Fruit fly (Drosophila melanogaster) whole organism, embryonic: ENCODE data around the gene Son.

Source experiments
- Ada2b ChIP-seq: fragments of 200-800 bp; sonication (Bioruptor generic); IDR thresholded peaks from 2 replicates; pipeline ENCODE4 v1.3.6; 2022; ENCODE audit warnings: missing biosample characterization, missing genetic modification characterization
- Blimp-1 ChIP-seq: fragments of 200-800 bp; sonication (Bioruptor generic); optimal IDR thresholded peaks from 3 replicates; lab custom pipeline; 2018; ENCODE audit warnings: missing biosample characterization, missing genetic modification characterization, mild to moderate bottlenecking, moderate library complexity, missing genetic modification reagents
- CG10274 ChIP-seq: fragments of 200-800 bp; sonication (Bioruptor generic); optimal IDR thresholded peaks from 3 replicates; lab custom pipeline; 2017; ENCODE audit warnings: missing biosample characterization, mild to moderate bottlenecking, missing genetic modification characterization
- CG10959 ChIP-seq: fragments of 200-800 bp; sonication (Bioruptor generic); IDR thresholded peaks from 2 replicates; pipeline ENCODE4 v1.3.6; 2022; ENCODE audit warnings: missing biosample characterization, missing genetic modification characterization
- CG11398 ChIP-seq: fragments of 200-800 bp; sonication (Bioruptor generic); optimal IDR thresholded peaks from 2 replicates; lab custom pipeline; 2016; ENCODE audit warnings: missing biosample characterization, missing genetic modification characterization
- CG12155 ChIP-seq: fragments of 200-800 bp; sonication (Bioruptor generic); optimal IDR thresholded peaks from 3 replicates; lab custom pipeline; 2016; ENCODE audit warnings: missing biosample characterization, missing genetic modification characterization
- CG12299 ChIP-seq: fragments of 200-800 bp; sonication (Bioruptor generic); optimal IDR thresholded peaks from 2 replicates; lab custom pipeline; 2018; ENCODE audit warnings: missing biosample characterization, mild to moderate bottlenecking, missing genetic modification characterization
- CG13424 ChIP-seq: fragments of 200-800 bp; sonication (Bioruptor generic); optimal IDR thresholded peaks from 2 replicates; lab custom pipeline; 2019; ENCODE audit warnings: missing biosample characterization, mild to moderate bottlenecking, missing genetic modification characterization, moderate library complexity
- CG14710 ChIP-seq: fragments of 200-800 bp; sonication (Bioruptor generic); optimal IDR thresholded peaks from 3 replicates; lab custom pipeline; 2019; ENCODE audit warnings: missing biosample characterization, mild to moderate bottlenecking, missing genetic modification characterization, moderate library complexity
- CG15601 ChIP-seq: fragments of 200-800 bp; sonication (Bioruptor generic); optimal IDR thresholded peaks from 3 replicates; lab custom pipeline; 2019; ENCODE audit warnings: missing biosample characterization, mild to moderate bottlenecking, missing genetic modification characterization, moderate library complexity
- CG15696 ChIP-seq: fragments of 200-800 bp; sonication (Bioruptor generic); optimal IDR thresholded peaks from 2 replicates; lab custom pipeline; 2019; ENCODE audit warnings: missing biosample characterization, mild to moderate bottlenecking, missing genetic modification characterization, moderate library complexity
- CG1647 ChIP-seq: fragments of 200-800 bp; sonication (Bioruptor generic); optimal IDR thresholded peaks from 3 replicates; lab custom pipeline; 2016; ENCODE audit warnings: missing biosample characterization, missing genetic modification characterization
- CG18764 ChIP-seq: fragments of 200-800 bp; sonication (Bioruptor generic); optimal IDR thresholded peaks from 3 replicates; lab custom pipeline; 2016; ENCODE audit warnings: missing biosample characterization, missing genetic modification characterization
- CG2889 ChIP-seq: fragments of 200-800 bp; sonication (Bioruptor generic); IDR thresholded peaks from 3 replicates; pipeline ENCODE4 v1.3.6; 2022; ENCODE audit warnings: missing biosample characterization, missing genetic modification characterization
- CG33213 ChIP-seq: fragments of 200-800 bp; sonication (Bioruptor generic); optimal IDR thresholded peaks from 3 replicates; lab custom pipeline; 2016; ENCODE audit warnings: missing biosample characterization, missing genetic modification characterization
- CG6254 ChIP-seq: fragments of 200-800 bp; sonication (Bioruptor generic); optimal IDR thresholded peaks from 3 replicates; lab custom pipeline; 2017; ENCODE audit warnings: mild to moderate bottlenecking, missing biosample characterization, missing genetic modification reagents, missing genetic modification characterization
- CG7839 ChIP-seq: fragments of 200-800 bp; sonication (Bioruptor generic); optimal IDR thresholded peaks from 3 replicates; lab custom pipeline; 2018; ENCODE audit warnings: missing biosample characterization, mild to moderate bottlenecking, missing genetic modification characterization, moderate library complexity
- CG9609 ChIP-seq: fragments of 200-800 bp; sonication (Bioruptor generic); optimal IDR thresholded peaks from 3 replicates; lab custom pipeline; 2016; ENCODE audit warnings: missing biosample characterization, missing genetic modification characterization
- Doc3 ChIP-seq: fragments of 200-800 bp; sonication (Bioruptor generic); IDR thresholded peaks from 3 replicates; pipeline ENCODE4 v1.3.6; 2022; ENCODE audit warnings: missing biosample characterization, missing genetic modification characterization; ENCODE audit not compliant: partially characterized antibody
- HLHmδ ChIP-seq: fragments of 200-800 bp; sonication (Bioruptor generic); optimal IDR thresholded peaks from 2 replicates; lab custom pipeline; 2018; ENCODE audit warnings: missing biosample characterization, mild to moderate bottlenecking, missing genetic modification characterization, moderate library complexity
- Hsf ChIP-seq: fragments of 200-800 bp; sonication (Bioruptor generic); optimal IDR thresholded peaks from 3 replicates; lab custom pipeline; 2016; ENCODE audit warnings: missing biosample characterization, missing genetic modification characterization
- Kr ChIP-seq: fragments of 200-800 bp; sonication (Bioruptor generic); optimal IDR thresholded peaks from 2 replicates; lab custom pipeline; 2017; ENCODE audit warnings: missing biosample characterization, mild to moderate bottlenecking, missing genetic modification characterization
- Lpt ChIP-seq: fragments of >200 bp; optimal IDR thresholded peaks from 2 replicates; lab custom pipeline; 2018; ENCODE audit warnings: missing biosample characterization, missing genetic modification characterization
- Pdp1 ChIP-seq, 2 experiments: fragments of 200-800 bp; sonication (Bioruptor generic); optimal IDR thresholded peaks; 3 replicates each; lab custom pipeline; 2016; ENCODE audit warnings: missing biosample characterization in 2 of 2, missing genetic modification characterization in 2 of 2, mild to moderate bottlenecking in 1 of 2, moderate library complexity in 1 of 2
- abd-A ChIP-seq: fragments of 200-800 bp; sonication (Bioruptor generic); optimal IDR thresholded peaks from 3 replicates; lab custom pipeline; 2019; ENCODE audit warnings: missing biosample characterization, mild to moderate bottlenecking, missing genetic modification characterization, moderate library complexity
- bab2 ChIP-seq: fragments of 200-800 bp; sonication (Bioruptor generic); optimal IDR thresholded peaks from 2 replicates; lab custom pipeline; 2016; ENCODE audit warnings: missing biosample characterization, missing genetic modification characterization
- bbx ChIP-seq: fragments of 200-800 bp; sonication (Bioruptor generic); IDR thresholded peaks from 2 replicates; pipeline ENCODE4 v1.3.6; 2022; ENCODE audit warnings: missing biosample characterization, missing genetic modification characterization; ENCODE audit not compliant: partially characterized antibody
- bowl ChIP-seq: fragments of 200-800 bp; sonication (Bioruptor generic); IDR thresholded peaks from 2 replicates; pipeline ENCODE4 v1.3.6; 2022; ENCODE audit warnings: missing biosample characterization, missing genetic modification characterization
- btn ChIP-seq: fragments of 200-800 bp; sonication (Bioruptor generic); optimal IDR thresholded peaks from 2 replicates; lab custom pipeline; 2016; ENCODE audit warnings: missing biosample characterization, missing genetic modification characterization
- danr ChIP-seq: fragments of 200-800 bp; sonication (Bioruptor generic); IDR thresholded peaks from 2 replicates; pipeline ENCODE4 v1.3.6; 2022; ENCODE audit warnings: missing biosample characterization, missing genetic modification characterization
- emc ChIP-seq: fragments of 200-800 bp; sonication (Bioruptor generic); optimal IDR thresholded peaks from 2 replicates; lab custom pipeline; 2016; ENCODE audit warnings: missing biosample characterization, missing genetic modification characterization
- fd3F ChIP-seq: fragments of 200-800 bp; sonication (Bioruptor generic); optimal IDR thresholded peaks from 2 replicates; lab custom pipeline; 2018; ENCODE audit warnings: missing biosample characterization, mild to moderate bottlenecking, missing genetic modification characterization, moderate library complexity
- fd96Cb ChIP-seq: fragments of 200-800 bp; sonication (Bioruptor generic); optimal IDR thresholded peaks from 2 replicates; lab custom pipeline; 2018; ENCODE audit warnings: missing biosample characterization, mild to moderate bottlenecking, missing genetic modification characterization, moderate library complexity
- gcm2 ChIP-seq: fragments of 200-800 bp; sonication (Bioruptor generic); optimal IDR thresholded peaks from 2 replicates; lab custom pipeline; 2016; ENCODE audit warnings: missing biosample characterization, missing genetic modification characterization
- grn ChIP-seq: fragments of 200-800 bp; sonication (Bioruptor generic); optimal IDR thresholded peaks from 3 replicates; lab custom pipeline; 2017; ENCODE audit warnings: missing biosample characterization, missing genetic modification characterization
- kay ChIP-seq: fragments of 200-800 bp; sonication (Bioruptor generic); optimal IDR thresholded peaks from 2 replicates; lab custom pipeline; 2016; ENCODE audit warnings: missing biosample characterization, missing genetic modification characterization
- lilli ChIP-seq: fragments of 200-800 bp; sonication (Bioruptor generic); optimal IDR thresholded peaks from 3 replicates; lab custom pipeline; 2016; ENCODE audit warnings: missing biosample characterization, missing genetic modification characterization
- lmd ChIP-seq: fragments of 200-800 bp; sonication (Bioruptor generic); IDR thresholded peaks from 2 replicates; pipeline ENCODE4 v1.3.6; 2022; ENCODE audit warnings: missing biosample characterization, missing genetic modification characterization
- lov ChIP-seq, 2 experiments: fragments of 200-800 bp in 1 of 2; fragments of >200 bp in 1 of 2; sonication (Bioruptor generic) in 1 of 2; IDR thresholded peaks in 1 of 2; optimal IDR thresholded peaks in 1 of 2; 2 replicates in 1 of 2; 3 replicates in 1 of 2; pipeline versions ENCODE4 v1.3.6 to Lab custom; 2017 to 2022; ENCODE audit warnings: missing biosample characterization in 1 of 2, missing genetic modification characterization in 1 of 2
- pho ChIP-seq: fragments of 200-800 bp; sonication (Bioruptor generic); optimal IDR thresholded peaks from 2 replicates; lab custom pipeline; 2016; ENCODE audit warnings: missing biosample characterization, missing genetic modification characterization
- ranshi ChIP-seq: fragments of 200-800 bp; sonication (Bioruptor generic); IDR thresholded peaks from 2 replicates; pipeline ENCODE4 v1.3.6; 2022; ENCODE audit warnings: missing biosample characterization, missing genetic modification characterization
- sc ChIP-seq, 3 experiments: fragments of >200 bp in 2 of 3; fragments of 200-800 bp in 1 of 3; sonication (Bioruptor generic) in 1 of 3; optimal IDR thresholded peaks; 2 replicates in 2 of 3; 3 replicates in 1 of 3; lab custom pipeline; 2017; ENCODE audit warnings: mild to moderate bottlenecking in 1 of 3, missing biosample characterization in 1 of 3, missing genetic modification characterization in 1 of 3, missing genetic modification reagents in 1 of 3
- sens ChIP-seq: fragments of 200-800 bp; sonication (Bioruptor generic); peaks from one replicate; lab custom pipeline; 2016; ENCODE audit warnings: missing biosample characterization, missing genetic modification characterization
- sens-2 ChIP-seq: fragments of 200-800 bp; sonication (Bioruptor generic); IDR thresholded peaks from 2 replicates; pipeline ENCODE4 v1.3.6; 2022; ENCODE audit warnings: missing biosample characterization, missing genetic modification characterization
- sima ChIP-seq: fragments of 200-800 bp; sonication (Bioruptor generic); optimal IDR thresholded peaks from 2 replicates; lab custom pipeline; 2016; ENCODE audit warnings: missing biosample characterization, missing genetic modification characterization
- ttk ChIP-seq: fragments of 200-800 bp; sonication (Bioruptor generic); IDR thresholded peaks from 2 replicates; pipeline ENCODE4 v2.1.2; 2022; ENCODE audit warnings: missing biosample characterization, missing genetic modification characterization
- vvl ChIP-seq: fragments of 200-800 bp; sonication (Bioruptor generic); IDR thresholded peaks from 2 replicates; pipeline ENCODE4 v1.3.6; 2022; ENCODE audit warnings: missing biosample characterization, missing genetic modification characterization
- z ChIP-seq: fragments of 200-800 bp; sonication (Bioruptor generic); IDR thresholded peaks from 3 replicates; pipeline ENCODE4 v1.3.6; 2022; ENCODE audit warnings: missing biosample characterization, missing genetic modification characterization
- zen2 ChIP-seq: fragments of 200-800 bp; sonication (Bioruptor generic); IDR thresholded peaks from 3 replicates; pipeline ENCODE4 v1.3.6; 2022; ENCODE audit warnings: missing biosample characterization, missing genetic modification characterization; ENCODE audit not compliant: partially characterized antibody

Son gene

dm6 chr3R:9605084-9605483, 27.2 kb downstream of the Son start (continued):
- TF ChIP-seq Ada2b (GFP tag; lab: Robert Waterston, UW) (no peak), CG7839 (tag; lab: Kevin White, UChicago) (peak; percentile 58), fd96Cb (tag; lab: Kevin White, UChicago) (peak; percentile 60), fd3F (GFP tag; lab: Kevin White, UChicago) (no peak), CG12299 (tag; lab: Kevin White, UChicago) (no peak), emc (GFP tag; lab: Kevin White, UChicago) (no peak), gcm2 (no peak), kay (GFP tag; lab: Kevin White, UChicago) (no peak), lov (optimal IDR thresholded peaks at IDR 0.05; lab: Kevin White, UChicago) (no peak), lov (GFP tag; IDR thresholded peaks at IDR 0.05; lab: Robert Waterston, UW) (peak; percentile 77; the same call in 2 of the 3 replicates), Kr (GFP tag; lab: Kevin White, UChicago) (no peak), CG12155 (GFP tag; lab: Kevin White, UChicago) (no peak), CG10274 (GFP tag; lab: Kevin White, UChicago) (no peak), lmd (GFP tag; lab: Robert Waterston, UW) (no peak), pho (GFP tag; lab: Kevin White, UChicago) (no peak), Doc3 (GFP tag; lab: Robert Waterston, UW) (no peak), grn (no peak), CG14710 (tag; lab: Kevin White, UChicago) (peak; percentile 67), CG15601 (peak; percentile 24), CG13424 (tag; lab: Kevin White, UChicago) (peak; percentile 8), CG11398 (GFP tag; lab: Kevin White, UChicago) (no peak), CG33213 (peak; percentile 25), sc (optimal IDR thresholded peaks at IDR 0.05; lab: Kevin White, UChicago) (no peak), sc (GFP tag; optimal IDR thresholded peaks at IDR 0.05; lab: Kevin White, UChicago) (peak; percentile 26), CG6254 (peak; percentile 54), bab2 (GFP tag; lab: Kevin White, UChicago) (peak; percentile 36), CG1647 (no peak), ttk (no peak), sens (GFP tag; lab: Kevin White, UChicago) (peak; percentile 93), z (GFP tag; lab: Robert Waterston, UW) (no peak), CG9609 (GFP tag; lab: Kevin White, UChicago) (peak; percentile 10), CG15696 (tag; lab: Kevin White, UChicago) (peak; percentile 66), CG18764 (GFP tag; lab: Kevin White, UChicago) (peak; percentile 29), Hsf (GFP tag; lab: Kevin White, UChicago) (peak; percentile 21), lilli (GFP tag; lab: Kevin White, UChicago) (peak; percentile 34), bbx (GFP tag; lab: Robert Waterston, UW) (no peak), Pdp1 (GFP tag; optimal IDR thresholded peaks at IDR 0.05; lab: Kevin White, UChicago) (peak; percentile 24 to 48), CG2889 (GFP tag; lab: Robert Waterston, UW) (no peak)
- TF ChIP-seq, all 482 proteins: peak for 125

- TF ChIP-seq sens-2 (GFP tag; lab: Robert Waterston, UW): no peak
- no peak for TF ChIP-seq HLHmδ
- no peak for TF ChIP-seq zen2
- no peak for TF ChIP-seq ranshi (GFP tag; lab: Robert Waterston, UW)
- TF ChIP-seq abd-A (tag; lab: Kevin White, UChicago): peak; percentile 71
- TF ChIP-seq sima: no peak
- no peak for TF ChIP-seq danr (GFP tag; lab: Robert Waterston, UW)
- TF ChIP-seq bowl (GFP tag; lab: Robert Waterston, UW): no peak
- no peak for TF ChIP-seq Lpt (GFP tag; lab: Kevin White, UChicago)
- TF ChIP-seq CG10959 (GFP tag; lab: Robert Waterston, UW): no peak
- TF ChIP-seq btn (GFP tag; lab: Kevin White, UChicago): no peak
- peak; percentile 5 for TF ChIP-seq Blimp-1 (GFP tag; lab: Kevin White, UChicago)
- TF ChIP-seq vvl: peak; percentile 19; the same call in 1 of the 2 replicates
Observed at dm6 chr3R:9606913-9607804, 29.3 kb downstream of the Son start.
